Fruit fly (Drosophila melanogaster): ENCODE results near the gene CG31862.

DNA sequence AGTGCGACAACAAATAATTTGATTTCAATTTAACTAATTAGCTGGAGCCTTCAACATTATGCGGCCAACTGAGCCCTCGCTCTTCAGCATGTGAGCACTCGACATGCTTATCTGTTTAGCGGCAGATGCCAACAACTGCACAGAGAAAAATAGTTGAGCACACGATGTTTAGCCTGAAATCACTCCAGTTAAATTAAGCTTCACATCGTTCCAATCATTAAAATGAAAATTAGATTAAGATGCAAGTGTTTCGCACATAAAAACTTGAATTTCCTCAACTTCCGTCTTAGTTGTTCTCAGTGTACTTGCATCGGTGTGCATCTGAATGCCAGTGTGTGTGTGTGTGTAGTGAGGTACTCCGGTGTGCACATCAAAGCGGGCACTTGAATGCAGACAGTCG, 12.2 kb downstream of the CG31862 start:
- TF ChIP-seq fd102C (GFP tag; optimal IDR thresholded peaks at IDR 0.05) (peak; percentile 77), CG34376 (GFP tag; optimal IDR thresholded peaks at IDR 0.05) (no peak), Nf-YB (GFP tag; optimal IDR thresholded peaks at IDR 0.05) (peak; percentile 22), dpn (GFP tag; optimal IDR thresholded peaks at IDR 0.05) (peak in 1 of 2 experiments; percentile 23)
